Worm (Caenorhabditis elegans): ENCODE results near the gene srg-9.

ce11 chrIII:6270277-6270676 is 13.7 kb upstream of the srg-9 start, which contains the start of gene srg-3:
- TF ChIP-seq fos-1 (tag; optimal IDR thresholded peaks at IDR 0.05): no peak
- TF ChIP-seq aly-2 (tag; optimal IDR thresholded peaks at IDR 0.05): no peak
- no peak for TF ChIP-seq unc-62 (GFP tag; optimal IDR thresholded peaks at IDR 0.05)
- TF ChIP-seq nhr-237 (tag; optimal IDR thresholded peaks at IDR 0.05): no peak
- no peak for TF ChIP-seq nhr-76 (tag; optimal IDR thresholded peaks at IDR 0.05)

Data from whole organism, L1 larva.